Fruit fly (Drosophila melanogaster): Measurements from ENCODE around the gene CG31323.

Gene CG31323

DNA sequence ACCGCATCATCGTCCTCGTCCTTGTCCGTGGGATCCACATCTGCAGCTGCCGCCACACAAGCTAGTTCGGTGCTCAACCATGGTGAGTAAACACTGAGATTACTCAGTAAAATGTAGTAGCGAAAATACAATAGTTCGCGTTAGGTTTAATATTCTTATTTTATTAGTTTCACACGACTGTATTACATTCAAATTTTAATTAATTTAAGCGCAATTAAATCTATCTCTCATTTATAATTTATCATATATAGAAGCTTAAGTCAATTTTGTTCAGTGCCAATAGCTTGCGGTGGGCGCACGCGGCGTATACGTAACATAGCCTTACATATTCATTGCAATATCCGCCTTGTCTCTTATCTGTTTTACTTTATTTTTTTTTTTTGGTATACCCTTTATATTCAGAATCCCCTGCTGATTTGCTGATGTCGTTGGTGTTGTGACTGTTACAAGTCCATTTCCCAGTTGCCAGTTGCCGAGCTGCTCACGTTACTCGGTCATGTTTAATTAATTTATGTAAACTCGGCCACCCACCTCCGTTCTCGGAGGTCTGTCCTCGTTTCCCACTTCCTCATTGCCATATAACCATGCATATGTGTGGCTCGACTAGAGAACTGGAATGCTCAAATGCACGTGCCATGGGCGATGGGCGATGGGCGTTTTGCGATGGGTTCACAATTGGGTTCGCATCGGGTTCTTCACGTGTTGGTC, 45.9 kb upstream of the CG31323 start (continued):
- no peak for TF ChIP-seq MESR4 (GFP tag; optimal IDR thresholded peaks at IDR 0.05)
- TF ChIP-seq CG10366 (GFP tag; IDR thresholded peaks at IDR 0.05): no peak
- TF ChIP-seq cad (GFP tag; optimal IDR thresholded peaks at IDR 0.05): no peak
- TF ChIP-seq CG16815 (GFP tag; optimal IDR thresholded peaks at IDR 0.05): no peak
- no peak for TF ChIP-seq lab (GFP tag; optimal IDR thresholded peaks at IDR 0.05)
- TF ChIP-seq CG4404 (GFP tag; IDR thresholded peaks at IDR 0.05): no peak
- no peak for TF ChIP-seq CG13123 (GFP tag; optimal IDR thresholded peaks at IDR 0.05)
- TF ChIP-seq croc (GFP tag; conservative IDR thresholded peaks at IDR 0.05): no peak
- TF ChIP-seq CG8765 (GFP tag; IDR thresholded peaks at IDR 0.05): no peak
- TF ChIP-seq sim (GFP tag; IDR thresholded peaks at IDR 0.05): no peak
- TF ChIP-seq CG8281 (tag; optimal IDR thresholded peaks at IDR 0.05): no peak
- TF ChIP-seq CG16863 (GFP tag; optimal IDR thresholded peaks at IDR 0.05): no peak
- TF ChIP-seq ranshi (GFP tag; IDR thresholded peaks at IDR 0.05): peak; percentile 24; the same call in 1 of the 2 replicates
- no peak for TF ChIP-seq crol (GFP tag; IDR thresholded peaks at IDR 0.05)
- TF ChIP-seq Eip74EF (GFP tag; optimal IDR thresholded peaks at IDR 0.05): peak in 1 of 2 experiments; percentile 82
- no peak for TF ChIP-seq CG12104 (GFP tag; optimal IDR thresholded peaks at IDR 0.05)
- TF ChIP-seq her (GFP tag; optimal IDR thresholded peaks at IDR 0.05): no peak
- TF ChIP-seq Drgx (GFP tag; IDR thresholded peaks at IDR 0.05): peak; percentile 43
- no peak for TF ChIP-seq Blimp-1 (GFP tag; optimal IDR thresholded peaks at IDR 0.05)
- TF ChIP-seq caup (GFP tag; optimal IDR thresholded peaks at IDR 0.05; ENCODE audit: severe bottlenecking): no peak
- no peak for TF ChIP-seq CG2202 (tag; optimal IDR thresholded peaks at IDR 0.05)
- TF ChIP-seq CG13775 (GFP tag; optimal IDR thresholded peaks at IDR 0.05): no peak
- TF ChIP-seq CG31224 (GFP tag; IDR thresholded peaks at IDR 0.05): no peak
- peak; percentile 55 for TF ChIP-seq cwo (GFP tag; optimal IDR thresholded peaks at IDR 0.05)
- TF ChIP-seq pb (GFP tag; optimal IDR thresholded peaks at IDR 0.05): no peak
- TF ChIP-seq inv (GFP tag; IDR thresholded peaks at IDR 0.05; ENCODE audit: partially characterized antibody): no peak
- TF ChIP-seq pzg (GFP tag; optimal IDR thresholded peaks at IDR 0.05): no peak
- no peak for TF ChIP-seq CG11695 (GFP tag; IDR thresholded peaks at IDR 0.05)
- TF ChIP-seq CG15073 (GFP tag; optimal IDR thresholded peaks at IDR 0.05): no peak
- TF ChIP-seq al (GFP tag; IDR thresholded peaks at IDR 0.05): no peak
- TF ChIP-seq sd (tag; optimal IDR thresholded peaks at IDR 0.05): no peak
- TF ChIP-seq kah (GFP tag; optimal IDR thresholded peaks at IDR 0.05): no peak
- TF ChIP-seq ase (GFP tag; IDR thresholded peaks at IDR 0.05): no peak
- no peak for TF ChIP-seq HmgZ (tag; optimal IDR thresholded peaks at IDR 0.05)
- peak; percentile 16 for TF ChIP-seq CG15514 (GFP tag; optimal IDR thresholded peaks at IDR 0.05)
- no peak for TF ChIP-seq CG30020 (tag; optimal IDR thresholded peaks at IDR 0.05)
- peak; percentile 48; the same call in 1 of the 2 replicates for TF ChIP-seq vvl (GFP tag; IDR thresholded peaks at IDR 0.05)
- TF ChIP-seq sens (GFP tag): peak; percentile 41
- no peak for TF ChIP-seq crc (GFP tag; optimal IDR thresholded peaks at IDR 0.05)
- TF ChIP-seq sens-2 (GFP tag; IDR thresholded peaks at IDR 0.05): no peak
- no peak for TF ChIP-seq gt (GFP tag; IDR thresholded peaks at IDR 0.05)
- TF ChIP-seq Atf-2 (GFP tag; optimal IDR thresholded peaks at IDR 0.05): no peak
- no peak for TF ChIP-seq odd (GFP tag; optimal IDR thresholded peaks at IDR 0.05)
- no peak for TF ChIP-seq CG9437 (GFP tag; optimal IDR thresholded peaks at IDR 0.05)
- no peak for TF ChIP-seq esg (GFP tag; conservative IDR thresholded peaks at IDR 0.05)
- no peak for TF ChIP-seq h (optimal IDR thresholded peaks at IDR 0.05)
- no peak for TF ChIP-seq Hr78 (GFP tag; optimal IDR thresholded peaks at IDR 0.05)
- TF ChIP-seq slbo (GFP tag; IDR thresholded peaks at IDR 0.05): no peak; the same call in 1 of the 2 replicates
- no peak for TF ChIP-seq CG7271 (tag; optimal IDR thresholded peaks at IDR 0.05)
- no peak for TF ChIP-seq ind (GFP tag; optimal IDR thresholded peaks at IDR 0.05)
- TF ChIP-seq zfh2 (GFP tag; optimal IDR thresholded peaks at IDR 0.05): no peak
